Worm (Caenorhabditis elegans) whole organism, L1 larva: Measurements from ENCODE around the gene pho-5.

ENCODE experiments used
- egl-13 ChIP-seq: sonication (generic microtip); optimal IDR thresholded peaks from 2 replicates; lab custom pipeline; 2016; ENCODE audit warnings: missing genotype, missing genetic modification reagents, missing genetic modification characterization, missing compliant biosample characterization
- elt-2 ChIP-seq: sonication (generic microtip); optimal IDR thresholded peaks from 2 replicates; lab custom pipeline; 2016; ENCODE audit warnings: missing genetic modification characterization, mild to moderate bottlenecking, inconsistent platforms, missing compliant biosample characterization, missing genetic modification reagents
- mep-1 ChIP-seq: fragments of 150-350 bp; optimal IDR thresholded peaks from 2 replicates; lab custom pipeline; 2014; ENCODE audit warnings: missing biosample characterization, missing genetic modification characterization
- nhr-12 ChIP-seq: sonication (generic microtip); optimal IDR thresholded peaks from 2 replicates; lab custom pipeline; 2017; ENCODE audit warnings: missing biosample characterization, missing genetic modification characterization
- nhr-237 ChIP-seq: fragments of 150-350 bp; optimal IDR thresholded peaks from 2 replicates; lab custom pipeline; 2014; ENCODE audit warnings: missing biosample characterization, missing genetic modification characterization

ce11 chrIII:7298045-7298444 lies 12.4 kb upstream of the pho-5 start:
- TF ChIP-seq mep-1 (tag; lab: Kevin White, UChicago) (no peak), egl-13 (tag; lab: Kevin White, UChicago) (no peak), nhr-237 (tag; lab: Kevin White, UChicago) (no peak), nhr-12 (tag; lab: Kevin White, UChicago) (no peak), elt-2 (no peak)
